Worm (Caenorhabditis elegans) whole organism, late embryonic: ENCODE results near the gene fbxa-152.

Source experiments
- pqm-1 ChIP-seq: sonication (generic microtip); optimal IDR thresholded peaks from 2 replicates; lab custom pipeline; 2016; ENCODE audit warnings: missing genetic modification characterization, missing compliant biosample characterization
- sox-2 ChIP-seq: fragments of 200-800 bp; sonication (Bioruptor generic); IDR thresholded peaks from 2 replicates; pipeline ENCODE4 v1.3.6; 2022; ENCODE audit warnings: missing genetic modification reagents, missing genetic modification characterization, missing compliant biosample characterization
- syd-9 ChIP-seq: sonication (generic microtip); optimal IDR thresholded peaks from 2 replicates; lab custom pipeline; 2016; ENCODE audit warnings: mild to moderate bottlenecking, missing genetic modification characterization, moderate library complexity, missing compliant biosample characterization

DNA sequence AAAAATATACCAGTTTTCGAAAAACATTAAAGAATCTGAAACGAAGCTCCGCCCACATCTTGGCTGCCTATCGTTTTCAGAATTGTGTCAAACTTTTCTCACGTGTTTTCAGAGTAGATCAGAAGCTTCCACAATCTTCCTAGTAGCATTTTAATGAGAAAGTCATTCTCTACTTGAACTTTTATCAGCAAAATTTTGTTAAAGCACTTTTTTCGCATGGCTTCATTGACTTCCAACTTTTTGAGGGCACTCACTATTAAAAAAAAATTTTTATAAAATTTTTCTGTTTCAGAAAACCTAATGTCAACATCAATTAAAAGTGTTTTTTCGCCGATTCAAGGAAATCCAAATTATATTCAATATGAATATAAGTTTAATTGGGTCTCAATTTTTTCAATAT, 48.0 kb upstream of the fbxa-152 start, which contains the start of gene sru-42:
- TF ChIP-seq sox-2 (GFP tag; lab: Robert Waterston, UW) (no peak), syd-9 (tag; lab: Kevin White, UChicago) (no peak), pqm-1 (tag; lab: Kevin White, UChicago) (no peak)
